Fruit fly (Drosophila melanogaster): ENCODE measurements around the gene Bin1.

The Bin1 gene

DNA sequence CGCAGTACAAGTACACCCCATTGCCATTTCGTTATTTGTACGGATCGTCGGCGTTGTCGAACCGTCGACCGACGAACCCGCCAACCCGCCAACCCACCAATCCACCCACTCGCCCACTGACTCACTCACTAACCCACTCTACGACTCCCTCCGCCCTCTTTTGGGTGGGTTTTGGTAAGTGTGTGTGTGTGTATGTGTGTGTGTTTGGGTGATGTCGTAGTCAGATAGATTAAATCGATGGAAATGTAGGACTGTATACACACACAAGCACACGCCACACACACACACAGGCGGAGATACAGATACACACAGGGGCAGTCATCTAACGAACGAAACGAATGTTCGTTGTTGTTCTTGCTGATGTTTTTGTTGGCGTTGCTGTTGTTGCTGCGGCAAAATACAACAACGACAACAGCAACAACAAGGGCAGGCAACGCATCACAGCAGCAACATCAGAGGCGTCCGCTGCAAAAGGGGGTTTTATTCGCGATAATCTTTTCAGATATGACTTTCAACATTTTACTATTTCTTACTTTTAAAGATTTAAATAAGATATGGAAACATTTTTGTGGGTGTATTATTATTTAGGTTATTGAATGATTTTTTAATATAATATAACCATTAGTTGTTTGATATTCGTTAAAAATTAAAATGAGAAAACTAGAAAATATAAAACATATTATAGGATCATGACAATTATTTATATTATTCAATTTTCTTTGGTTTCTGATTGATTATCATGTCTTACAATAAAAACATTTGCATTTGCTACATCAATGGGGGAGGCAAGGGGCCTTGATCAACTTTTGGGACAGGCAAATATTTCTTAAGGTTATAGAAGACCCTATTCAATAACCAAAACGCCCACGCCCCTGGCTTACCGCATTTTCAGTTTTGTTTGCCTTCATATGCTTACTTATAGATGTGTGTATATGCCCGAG is 32.3 kb upstream of the Bin1 start:
- peak; percentile 37 for TF ChIP-seq br (GFP tag; optimal IDR thresholded peaks at IDR 0.05)
- TF ChIP-seq fru (GFP tag; optimal IDR thresholded peaks at IDR 0.05): peak; percentile 34
- TF ChIP-seq CG32264 (GFP tag; optimal IDR thresholded peaks at IDR 0.05): no peak
- peak; percentile 76 for TF ChIP-seq OdsH (GFP tag; optimal IDR thresholded peaks at IDR 0.05)
- peak; percentile 85 for TF ChIP-seq dmrt93B (GFP tag; optimal IDR thresholded peaks at IDR 0.05)
- TF ChIP-seq brk (GFP tag; optimal IDR thresholded peaks at IDR 0.05): no peak
- TF ChIP-seq psq (GFP tag; optimal IDR thresholded peaks at IDR 0.05): peak; percentile 89
- peak; percentile 90 for TF ChIP-seq Sp1 (GFP tag; optimal IDR thresholded peaks at IDR 0.05)
- peak; percentile 47 for TF ChIP-seq h (GFP tag; optimal IDR thresholded peaks at IDR 0.05)
- TF ChIP-seq Dif (GFP tag; optimal IDR thresholded peaks at IDR 0.05; ENCODE audit: partially characterized antibody): no peak
- peak; percentile 67 for TF ChIP-seq sv (GFP tag; optimal IDR thresholded peaks at IDR 0.05)
- TF ChIP-seq Abd-B (GFP tag; optimal IDR thresholded peaks at IDR 0.05): no peak
- TF ChIP-seq ey (GFP tag; optimal IDR thresholded peaks at IDR 0.05): peak; percentile 33
- no peak for TF ChIP-seq GATAd (GFP tag; optimal IDR thresholded peaks at IDR 0.05)
- peak; percentile 80 for TF ChIP-seq rgr (GFP tag; optimal IDR thresholded peaks at IDR 0.05)
- TF ChIP-seq woc (GFP tag; optimal IDR thresholded peaks at IDR 0.05): peak; percentile 7
- TF ChIP-seq HLH106 (tag; optimal IDR thresholded peaks at IDR 0.05): peak; percentile 85
- peak; percentile 74 for TF ChIP-seq Dfd (GFP tag; optimal IDR thresholded peaks at IDR 0.05)
- peak; percentile 36 for TF ChIP-seq Hr83 (GFP tag; optimal IDR thresholded peaks at IDR 0.05; ENCODE audit: poor library complexity, severe bottlenecking)
- peak in 1 of 2 experiments; percentile 83 for TF ChIP-seq foxo (GFP tag; optimal IDR thresholded peaks at IDR 0.05)
- peak; percentile 14 for TF ChIP-seq N (GFP tag; optimal IDR thresholded peaks at IDR 0.05)
- no peak for TF ChIP-seq dl (GFP tag; optimal IDR thresholded peaks at IDR 0.05; ENCODE audit: insufficient read depth in 1 of 2, partially characterized antibody in 2 of 2)
- peak; percentile 23 for TF ChIP-seq CG9705 (GFP tag; optimal IDR thresholded peaks at IDR 0.05)

DNA sequence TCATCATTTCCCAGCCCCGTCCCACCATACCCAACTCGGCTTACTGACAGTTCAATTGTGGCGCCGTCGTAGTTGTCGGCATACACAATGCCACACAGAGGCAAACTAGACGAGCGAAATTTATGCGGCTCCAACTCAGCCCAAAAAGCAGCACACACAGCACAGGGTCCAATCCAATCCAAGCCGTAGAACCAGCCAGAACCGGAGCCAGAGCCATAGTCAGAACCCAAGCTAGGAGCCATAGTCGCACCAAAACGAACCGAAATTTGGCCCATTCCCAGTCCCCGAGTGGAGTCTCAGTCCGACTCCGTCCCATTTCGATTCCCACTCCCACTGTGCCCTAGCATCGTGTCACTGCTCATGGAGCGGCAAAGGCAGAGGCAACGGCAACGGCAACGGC is 31.5 kb upstream of the Bin1 start:
- TF ChIP-seq pan (optimal IDR thresholded peaks at IDR 0.05) (no peak), rgr (GFP tag; optimal IDR thresholded peaks at IDR 0.05) (no peak), usp (GFP tag; optimal IDR thresholded peaks at IDR 0.05) (no peak), brk (GFP tag; optimal IDR thresholded peaks at IDR 0.05) (no peak), tai (GFP tag; optimal IDR thresholded peaks at IDR 0.05) (no peak), GATAd (GFP tag; optimal IDR thresholded peaks at IDR 0.05) (no peak)

DNA sequence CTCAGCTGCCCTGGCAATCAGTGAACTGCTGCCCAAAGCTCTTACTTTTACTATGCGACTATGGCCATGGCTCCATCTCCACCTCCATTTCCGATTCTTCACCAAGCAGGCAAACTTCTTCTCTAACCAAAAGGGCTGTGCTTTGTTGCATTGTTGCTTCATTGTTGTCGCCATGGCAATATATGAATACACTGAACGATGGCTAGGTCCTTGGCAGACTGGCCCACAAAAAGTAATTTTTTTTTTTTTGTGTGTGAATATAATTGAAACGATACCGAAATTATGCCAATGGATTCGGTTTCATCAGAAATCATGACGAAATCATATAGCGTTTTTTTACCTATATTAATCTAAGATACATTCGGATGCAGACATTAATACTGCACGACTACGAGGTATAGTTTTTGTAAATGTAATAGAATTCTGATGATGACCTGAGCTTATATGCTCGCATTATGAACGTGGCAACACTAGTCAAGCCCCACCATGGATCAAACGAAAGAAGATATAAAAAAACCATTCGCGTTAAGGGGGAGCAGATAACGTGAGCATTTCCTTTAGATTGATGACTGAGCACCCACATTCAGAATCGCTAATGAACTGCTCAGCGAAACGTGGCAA is 30.8 kb upstream of the Bin1 start:
- TF ChIP-seq Dfd (GFP tag; optimal IDR thresholded peaks at IDR 0.05): no peak
- no peak for TF ChIP-seq CrebA (GFP tag; optimal IDR thresholded peaks at IDR 0.05; ENCODE audit: borderline replicate concordance)
- no peak for TF ChIP-seq pan (optimal IDR thresholded peaks at IDR 0.05)
- no peak for TF ChIP-seq br (GFP tag; optimal IDR thresholded peaks at IDR 0.05)
- TF ChIP-seq dsf (GFP tag; optimal IDR thresholded peaks at IDR 0.05; ENCODE audit: borderline replicate concordance): no peak
- no peak for TF ChIP-seq GATAd (GFP tag; optimal IDR thresholded peaks at IDR 0.05)
- TF ChIP-seq Rel (GFP tag; optimal IDR thresholded peaks at IDR 0.05): no peak
- TF ChIP-seq Rel (tag; optimal IDR thresholded peaks at IDR 0.05): no peak
- TF ChIP-seq tai (GFP tag; optimal IDR thresholded peaks at IDR 0.05): no peak
- TF ChIP-seq Dif (GFP tag; optimal IDR thresholded peaks at IDR 0.05; ENCODE audit: partially characterized antibody): no peak
- no peak for TF ChIP-seq jim (GFP tag; optimal IDR thresholded peaks at IDR 0.05)
- TF ChIP-seq dmrt93B (GFP tag; optimal IDR thresholded peaks at IDR 0.05): no peak
- no peak for TF ChIP-seq sv (GFP tag; optimal IDR thresholded peaks at IDR 0.05)
- no peak for TF ChIP-seq fru (GFP tag; optimal IDR thresholded peaks at IDR 0.05)

All from whole organism, wandering third instar larva.